Fruit fly (Drosophila melanogaster): ENCODE results near the gene CG43233.
"Not testable (repeated sequence)": the region's sequence is repeated elsewhere in the genome, so short reads cannot be mapped to it uniquely, and the experiment has no call there.

Gene CG43233

dm6 chr2L:20473285-20473684 lies at the start of gene CG43233:
TSS of gene CG43233 (minus strand) at chr2L:20473385.
- TF ChIP-seq CTCF (optimal IDR thresholded peaks at IDR 0.05) (no peak), CG8478 (optimal IDR thresholded peaks at IDR 0.05) (no peak)

dm6 chr2L:20494423-20495052 lies 21.4 kb upstream of the CG43233 start, which contains the start of gene CG34007:
TSS of gene CG34007 (plus strand) at chr2L:20495030.
- no peak for TF ChIP-seq CG8478 (optimal IDR thresholded peaks at IDR 0.05)
- TF ChIP-seq CTCF (optimal IDR thresholded peaks at IDR 0.05): peak; percentile 12 to 52

dm6 chr2L:20488128-20488527 lies 14.9 kb upstream of the CG43233 start:
- TF ChIP-seq CTCF (optimal IDR thresholded peaks at IDR 0.05) (peak; percentile 81 to 91), CG8478 (optimal IDR thresholded peaks at IDR 0.05) (no peak)

dm6 chr2L:20487723-20488122 lies 14.5 kb upstream of the CG43233 start:
- TF ChIP-seq CG8478 (optimal IDR thresholded peaks at IDR 0.05) (no peak), CTCF (optimal IDR thresholded peaks at IDR 0.05) (no peak)

dm6 chr2L:20486752-20487141 lies 13.6 kb upstream of the CG43233 start:
- TF ChIP-seq CG8478 (optimal IDR thresholded peaks at IDR 0.05) (no peak), CTCF (optimal IDR thresholded peaks at IDR 0.05) (no peak)

dm6 chr2L:20486050-20486751 lies 13.0 kb upstream of the CG43233 start:
- TF ChIP-seq CTCF (optimal IDR thresholded peaks at IDR 0.05) (no peak), CG8478 (optimal IDR thresholded peaks at IDR 0.05) (no peak)

- no peak for TF ChIP-seq CG8478 (optimal IDR thresholded peaks at IDR 0.05)
- no peak for TF ChIP-seq CTCF (optimal IDR thresholded peaks at IDR 0.05)
Observed at dm6 chr2L:20483603-20484002, 10.4 kb upstream of the CG43233 start.

- TF ChIP-seq CTCF (optimal IDR thresholded peaks at IDR 0.05): peak; percentile 67 to 77
- TF ChIP-seq CG8478 (optimal IDR thresholded peaks at IDR 0.05): no peak
Observed at dm6 chr2L:20481139-20481858, 8.1 kb upstream of the CG43233 start.

- no peak for TF ChIP-seq CTCF (optimal IDR thresholded peaks at IDR 0.05)
- TF ChIP-seq CG8478 (optimal IDR thresholded peaks at IDR 0.05): no peak
Observed at dm6 chr2L:20479694-20480093, 6.5 kb upstream of the CG43233 start.

dm6 chr2L:20478549-20479238 lies 5.5 kb upstream of the CG43233 start:
- TF ChIP-seq CTCF (optimal IDR thresholded peaks at IDR 0.05): no peak

- TF ChIP-seq CG8478 (optimal IDR thresholded peaks at IDR 0.05) (no peak), CTCF (optimal IDR thresholded peaks at IDR 0.05) (no peak)
Observed at dm6 chr2L:20476718-20477277, 3.6 kb upstream of the CG43233 start.

- TF ChIP-seq CG8478 (optimal IDR thresholded peaks at IDR 0.05): no peak
- TF ChIP-seq CTCF (optimal IDR thresholded peaks at IDR 0.05): peak; percentile 73 to 90
Observed at dm6 chr2L:20464385-20464784, 8.8 kb downstream of the CG43233 start.

- TF ChIP-seq CTCF (optimal IDR thresholded peaks at IDR 0.05): no peak
- TF ChIP-seq CG8478 (optimal IDR thresholded peaks at IDR 0.05): no peak
Observed at dm6 chr2L:20463316-20463856, 9.8 kb downstream of the CG43233 start, which contains the start of gene CG2493. TSS of gene CG2493 (minus strand) at chr2L:20463444.

dm6 chr2L:20458975-20459374 lies 14.2 kb downstream of the CG43233 start, which contains the start of the genes CG18858 and Cdc23:
TSS of gene CG18858 (minus strand) at chr2L:20459075.
TSS of gene Cdc23 (plus strand) at chr2L:20459342.
- not testable (repeated sequence) for TF ChIP-seq CG8478, CTCF (optimal IDR thresholded peaks at IDR 0.05)

Data from S2 (cell line).